Worm (Caenorhabditis elegans): ENCODE data around the gene R12B2.13.

ce11 chrIII:5874263-5874662 is 41.0 kb upstream of the R12B2.13 start:
- no peak for TF ChIP-seq ama-1 (optimal IDR thresholded peaks at IDR 0.05)
- TF ChIP-seq ets-4 (tag; optimal IDR thresholded peaks at IDR 0.05) = no peak
- TF ChIP-seq elt-2 (tag; optimal IDR thresholded peaks at IDR 0.05) = no peak
- no peak for TF ChIP-seq nfya-1 (tag; optimal IDR thresholded peaks at IDR 0.05)
- no peak for TF ChIP-seq pha-2 (tag; optimal IDR thresholded peaks at IDR 0.05)
- TF ChIP-seq lin-11 (tag; optimal IDR thresholded peaks at IDR 0.05) = no peak
- TF ChIP-seq nhr-11 (tag; optimal IDR thresholded peaks at IDR 0.05) = no peak
- no peak for TF ChIP-seq ceh-30 (tag; optimal IDR thresholded peaks at IDR 0.05)
- no peak for TF ChIP-seq K09A11.1 (tag; optimal IDR thresholded peaks at IDR 0.05; ENCODE audit: insufficient read depth)
- no peak for TF ChIP-seq eyg-1 (tag; optimal IDR thresholded peaks at IDR 0.05)
- no peak for TF ChIP-seq pax-1 (tag; optimal IDR thresholded peaks at IDR 0.05)

All from whole organism, late embryonic.